Fruit fly (Drosophila melanogaster) whole organism, prepupa: ENCODE results near the gene CG14298.
A peak's percentile ranks its signal among the peaks of the same experiment; 100 is the strongest.

ENCODE experiments used
- Blimp-1 ChIP-seq: fragments of 200-800 bp; sonication (Bioruptor generic); optimal IDR thresholded peaks from 3 replicates; lab custom pipeline; 2017; ENCODE audit warnings: missing biosample characterization, missing genetic modification characterization, mild to moderate bottlenecking, moderate library complexity, missing genetic modification reagents
- CG10631 ChIP-seq: fragments of 200-800 bp; sonication (Bioruptor generic); optimal IDR thresholded peaks from 2 replicates; lab custom pipeline; 2016; ENCODE audit warnings: missing biosample characterization, missing genetic modification characterization
- CG11294 ChIP-seq: fragments of 200-800 bp; sonication (Bioruptor generic); IDR thresholded peaks from 2 replicates; pipeline ENCODE4 v1.3.6; 2022; ENCODE audit warnings: missing biosample characterization, missing genetic modification characterization
- CG11762 ChIP-seq: fragments of 200-800 bp; sonication (Bioruptor generic); optimal IDR thresholded peaks from 3 replicates; lab custom pipeline; 2016; ENCODE audit warnings: missing biosample characterization, missing genetic modification characterization; ENCODE audit not compliant: insufficient read depth
- CG15336 ChIP-seq: fragments of 200-800 bp; sonication (Bioruptor generic); IDR thresholded peaks from 2 replicates; pipeline ENCODE4 v1.3.6; 2022; ENCODE audit warnings: missing biosample characterization, missing genetic modification characterization
- CG1621 ChIP-seq: fragments of 200-800 bp; sonication (Bioruptor generic); optimal IDR thresholded peaks from 3 replicates; lab custom pipeline; 2018; ENCODE audit warnings: missing biosample characterization, mild to moderate bottlenecking, missing genetic modification characterization
- CG16779 ChIP-seq: fragments of 200-800 bp; sonication (Bioruptor generic); optimal IDR thresholded peaks from 3 replicates; lab custom pipeline; 2017; ENCODE audit warnings: missing biosample characterization, mild to moderate bottlenecking, missing genetic modification characterization
- CG3032 ChIP-seq: fragments of 200-800 bp; optimal IDR thresholded peaks from 2 replicates; lab custom pipeline; 2019; ENCODE audit warnings: missing biosample characterization, mild to moderate bottlenecking, missing genetic modification characterization, moderate library complexity
- CG31627 ChIP-seq: fragments of 200-800 bp; sonication (Bioruptor generic); optimal IDR thresholded peaks from 3 replicates; lab custom pipeline; 2016; ENCODE audit warnings: missing biosample characterization, missing genetic modification characterization
- CG32006 ChIP-seq: fragments of 200-800 bp; sonication (Bioruptor generic); optimal IDR thresholded peaks from 3 replicates; lab custom pipeline; 2017; ENCODE audit warnings: missing biosample characterization, mild to moderate bottlenecking, missing genetic modification characterization
- CG34406 ChIP-seq: fragments of 200-800 bp; sonication (Bioruptor generic); optimal IDR thresholded peaks from 3 replicates; lab custom pipeline; 2016; ENCODE audit warnings: missing biosample characterization, missing genetic modification characterization
- CG3919 ChIP-seq: fragments of 200-800 bp; sonication (Bioruptor generic); optimal IDR thresholded peaks from 3 replicates; lab custom pipeline; 2016; ENCODE audit warnings: missing biosample characterization, missing genetic modification characterization
- CG4318 ChIP-seq: fragments of 200-800 bp; sonication (Bioruptor generic); optimal IDR thresholded peaks from 3 replicates; lab custom pipeline; 2017; ENCODE audit warnings: missing biosample characterization, mild to moderate bottlenecking, missing genetic modification characterization
- CG6163 ChIP-seq: fragments of 200-800 bp; sonication (Bioruptor generic); IDR thresholded peaks from 3 replicates; pipeline ENCODE4 v1.3.6; 2022; ENCODE audit warnings: missing biosample characterization, missing genetic modification characterization
- CG6276 ChIP-seq: fragments of 200-800 bp; sonication (Bioruptor generic); optimal IDR thresholded peaks from 2 replicates; lab custom pipeline; 2017; ENCODE audit warnings: missing biosample characterization, mild to moderate bottlenecking, missing genetic modification characterization
- CG6792 ChIP-seq: fragments of 200-800 bp; sonication (Bioruptor generic); optimal IDR thresholded peaks from 3 replicates; lab custom pipeline; 2016; ENCODE audit warnings: missing biosample characterization, missing genetic modification characterization
- CG6854 ChIP-seq: fragments of 200-800 bp; sonication (Bioruptor generic); optimal IDR thresholded peaks from 2 replicates; lab custom pipeline; 2017; ENCODE audit warnings: missing biosample characterization, mild to moderate bottlenecking, missing genetic modification characterization
- CG8119 ChIP-seq: fragments of 200-800 bp; sonication (Bioruptor generic); IDR thresholded peaks from 3 replicates; pipeline ENCODE4 v1.3.6; 2022; ENCODE audit warnings: missing biosample characterization, missing genetic modification characterization
- CG8632 ChIP-seq: fragments of 200-800 bp; sonication (Bioruptor generic); optimal IDR thresholded peaks from 3 replicates; lab custom pipeline; 2016; ENCODE audit warnings: missing biosample characterization, missing genetic modification characterization
- CG9139 ChIP-seq: fragments of 200-800 bp; sonication (Bioruptor generic); optimal IDR thresholded peaks from 3 replicates; lab custom pipeline; 2017; ENCODE audit warnings: missing biosample characterization, mild to moderate bottlenecking, missing genetic modification characterization
- Eip75B ChIP-seq: fragments of 200-800 bp; sonication (Bioruptor generic); optimal IDR thresholded peaks from 3 replicates; lab custom pipeline; 2016; ENCODE audit warnings: missing biosample characterization, missing genetic modification characterization
- Eip78C ChIP-seq: fragments of 200-800 bp; sonication (Bioruptor generic); peaks from one replicate; lab custom pipeline; 2016; ENCODE audit warnings: missing biosample characterization, missing genetic modification characterization
- Eip93F ChIP-seq: fragments of 200-800 bp; sonication (Bioruptor generic); optimal IDR thresholded peaks from 2 replicates; lab custom pipeline; 2016; ENCODE audit warnings: missing biosample characterization, mild to moderate bottlenecking, missing genetic modification characterization
- Gug ChIP-seq: fragments of 200-800 bp; sonication (Bioruptor generic); IDR thresholded peaks from 2 replicates; pipeline ENCODE4 v1.3.6; 2022; ENCODE audit warnings: missing biosample characterization, missing genetic modification characterization
- Hr39 ChIP-seq: fragments of 200-800 bp; sonication (Bioruptor generic); optimal IDR thresholded peaks from 2 replicates; lab custom pipeline; 2016; ENCODE audit warnings: missing biosample characterization, missing genetic modification characterization
- Hr4 ChIP-seq: fragments of 200-800 bp; sonication (Bioruptor generic); optimal IDR thresholded peaks from 3 replicates; lab custom pipeline; 2016; ENCODE audit warnings: missing biosample characterization, missing genetic modification characterization
- Lpt ChIP-seq: fragments of 200-800 bp; sonication (Bioruptor generic); optimal IDR thresholded peaks from 3 replicates; lab custom pipeline; 2016; ENCODE audit warnings: missing biosample characterization, missing genetic modification characterization
- OdsH ChIP-seq: fragments of 200-800 bp; sonication (Bioruptor generic); optimal IDR thresholded peaks from 3 replicates; lab custom pipeline; 2016; ENCODE audit warnings: missing biosample characterization, missing genetic modification characterization
- Sox102F ChIP-seq: fragments of 200-800 bp; sonication (Bioruptor generic); optimal IDR thresholded peaks from 2 replicates; lab custom pipeline; 2016; ENCODE audit warnings: missing biosample characterization, mild to moderate bottlenecking, missing genetic modification characterization
- Sox14 ChIP-seq: fragments of 200-800 bp; sonication (Bioruptor generic); optimal IDR thresholded peaks from 3 replicates; lab custom pipeline; 2016; ENCODE audit warnings: missing biosample characterization, missing genetic modification characterization
- Sox15 ChIP-seq: fragments of 200-800 bp; sonication (Bioruptor generic); optimal IDR thresholded peaks from 3 replicates; lab custom pipeline; 2016; ENCODE audit warnings: missing biosample characterization, missing genetic modification characterization
- achi ChIP-seq: fragments of 200-800 bp; sonication (Bioruptor generic); optimal IDR thresholded peaks from 3 replicates; lab custom pipeline; 2016; ENCODE audit warnings: missing biosample characterization, missing genetic modification characterization
- acj6 ChIP-seq: fragments of 200-800 bp; sonication (Bioruptor generic); optimal IDR thresholded peaks from 3 replicates; lab custom pipeline; 2016; ENCODE audit warnings: missing biosample characterization, missing genetic modification characterization
- dac ChIP-seq: fragments of 200-800 bp; sonication (Bioruptor generic); optimal IDR thresholded peaks from 2 replicates; lab custom pipeline; 2017; ENCODE audit warnings: missing biosample characterization, mild to moderate bottlenecking, missing genetic modification characterization
- eg ChIP-seq: fragments of 200-800 bp; sonication (Bioruptor generic); IDR thresholded peaks from 3 replicates; pipeline ENCODE4 v1.3.6; 2022; ENCODE audit warnings: missing biosample characterization, missing genetic modification characterization
- esn ChIP-seq: fragments of 200-800 bp; sonication (Bioruptor generic); optimal IDR thresholded peaks from 2 replicates; lab custom pipeline; 2016; ENCODE audit warnings: missing biosample characterization, mild to moderate bottlenecking, missing genetic modification characterization, moderate library complexity
- fkh ChIP-seq: fragments of 200-800 bp; sonication (Bioruptor generic); optimal IDR thresholded peaks from 3 replicates; lab custom pipeline; 2017; ENCODE audit warnings: missing biosample characterization, mild to moderate bottlenecking, missing genetic modification characterization, moderate library complexity
- net ChIP-seq: fragments of 200-800 bp; sonication (Bioruptor generic); optimal IDR thresholded peaks from 3 replicates; lab custom pipeline; 2016; ENCODE audit warnings: missing biosample characterization, missing genetic modification characterization
- pdm3 ChIP-seq: fragments of 200-800 bp; sonication (Bioruptor generic); optimal IDR thresholded peaks from 3 replicates; lab custom pipeline; 2016; ENCODE audit warnings: missing biosample characterization, missing genetic modification characterization
- salr ChIP-seq, 2 experiments: fragments of 200-800 bp; sonication (Bioruptor generic); optimal IDR thresholded peaks; 3 replicates each; lab custom pipeline; 2016 to 2018; ENCODE audit warnings: missing biosample characterization in 2 of 2, missing genetic modification characterization in 2 of 2, mild to moderate bottlenecking in 1 of 2
- spab ChIP-seq: fragments of 200-800 bp; sonication (Bioruptor generic); optimal IDR thresholded peaks from 2 replicates; lab custom pipeline; 2017; ENCODE audit warnings: missing biosample characterization, mild to moderate bottlenecking, missing genetic modification characterization, missing genetic modification reagents
- ss ChIP-seq, 2 experiments: fragments of 200-800 bp; sonication (Bioruptor generic); optimal IDR thresholded peaks; 2 replicates in 1 of 2; 3 replicates in 1 of 2; lab custom pipeline; 2017 to 2018; ENCODE audit warnings: mild to moderate bottlenecking in 2 of 2, missing biosample characterization in 2 of 2, missing genetic modification characterization in 2 of 2, moderate library complexity in 1 of 2
- svp ChIP-seq: fragments of 200-800 bp; sonication (Bioruptor generic); peaks from one replicate; lab custom pipeline; 2016; ENCODE audit warnings: missing biosample characterization, missing genetic modification characterization
- topi ChIP-seq: fragments of 200-800 bp; sonication (Bioruptor generic); optimal IDR thresholded peaks from 3 replicates; lab custom pipeline; 2016; ENCODE audit warnings: missing biosample characterization, missing genetic modification characterization

CG14298 gene

dm6 chr3R:18905921-18906878 is 30.9 kb downstream of the CG14298 start, which contains the start of gene EndoA (continued):
- TF ChIP-seq achi (GFP tag; lab: Kevin White, UChicago) = peak; percentile 29
- TF ChIP-seq pdm3 = no peak
- TF ChIP-seq salr (GFP tag; optimal IDR thresholded peaks at IDR 0.05; lab: Kevin White, UChicago) = no peak
- TF ChIP-seq topi (GFP tag; lab: Kevin White, UChicago) = peak; percentile 13
- TF ChIP-seq Eip78C (GFP tag; lab: Kevin White, UChicago) = peak; percentile 71
- TF ChIP-seq eg = peak; percentile 54
- TF ChIP-seq CG31627 (GFP tag; lab: Kevin White, UChicago) = peak; percentile 11
- no peak for TF ChIP-seq fkh (GFP tag; lab: Kevin White, UChicago)
- peak; percentile 24 for TF ChIP-seq Eip75B (GFP tag; lab: Kevin White, UChicago)
- TF ChIP-seq CG6276 (GFP tag; lab: Kevin White, UChicago) = no peak
- peak; percentile 25 for TF ChIP-seq CG32006
- 0 out of 2 replicates have a peak, but pooled peaks have one; percentile 32 for TF ChIP-seq Gug (GFP tag; lab: Robert Waterston, UW)
- TF ChIP-seq CG4318 (GFP tag; lab: Kevin White, UChicago) = no peak
- no peak for TF ChIP-seq CG9139 (GFP tag; lab: Kevin White, UChicago)
- no peak for TF ChIP-seq net (GFP tag; lab: Kevin White, UChicago)
- TF ChIP-seq dac = no peak
- TF ChIP-seq Hr39 (GFP tag; lab: Kevin White, UChicago) = no peak
- peak; percentile 14; the same call in 1 of the 3 replicates for TF ChIP-seq CG6163 (GFP tag; lab: Robert Waterston, UW)
- peak; percentile 15; the same call in 1 of the 2 replicates for TF ChIP-seq CG15336 (GFP tag; lab: Robert Waterston, UW)
- TF ChIP-seq ss (GFP tag; optimal IDR thresholded peaks at IDR 0.05; lab: Kevin White, UChicago) = no peak
- TF ChIP-seq CG8632 = no peak
- TF ChIP-seq CG10631 (GFP tag; lab: Kevin White, UChicago) = peak; percentile 47
- no peak for TF ChIP-seq CG3032 (tag; lab: Kevin White, UChicago)
- no peak for TF ChIP-seq CG6792 (GFP tag; lab: Kevin White, UChicago)
- TF ChIP-seq CG8119 (GFP tag; lab: Robert Waterston, UW) = peak; percentile 43; the same call in 2 of the 3 replicates
- TF ChIP-seq CG11762 (GFP tag; lab: Kevin White, UChicago) = peak; percentile 14
- no peak for TF ChIP-seq spab (GFP tag; lab: Kevin White, UChicago)
- TF ChIP-seq Lpt (GFP tag; lab: Kevin White, UChicago) = no peak
- TF ChIP-seq CG16779 (tag; lab: Kevin White, UChicago) = no peak

dm6 chr3R:18910336-18910735 is 35.0 kb downstream of the CG14298 start:
- no peak for TF ChIP-seq CG3919 (GFP tag; lab: Kevin White, UChicago)
- no peak for TF ChIP-seq acj6 (GFP tag; lab: Kevin White, UChicago)
- TF ChIP-seq esn = no peak

dm6 chr3R:18910923-18911322 is 35.6 kb downstream of the CG14298 start:
- no peak for TF ChIP-seq achi (GFP tag; lab: Kevin White, UChicago)
- TF ChIP-seq svp (GFP tag; lab: Kevin White, UChicago) = peak; percentile 70
- peak; percentile 4 for TF ChIP-seq CG32006
- TF ChIP-seq CG34406 (GFP tag; lab: Kevin White, UChicago) = no peak
- TF ChIP-seq OdsH (GFP tag; lab: Kevin White, UChicago) = peak; percentile 8
- no peak for TF ChIP-seq CG8632
- no peak for TF ChIP-seq topi (GFP tag; lab: Kevin White, UChicago)
- no peak for TF ChIP-seq Sox102F (GFP tag; lab: Kevin White, UChicago)
- TF ChIP-seq Blimp-1 = no peak
- TF ChIP-seq CG11294 (GFP tag; lab: Robert Waterston, UW) = no peak
- no peak for TF ChIP-seq Eip93F (GFP tag; lab: Kevin White, UChicago)
- no peak for TF ChIP-seq CG8119 (GFP tag; lab: Robert Waterston, UW)
- no peak for TF ChIP-seq Sox15 (GFP tag; lab: Kevin White, UChicago)
- no peak for TF ChIP-seq Eip75B (GFP tag; lab: Kevin White, UChicago)
- no peak for TF ChIP-seq eg
- no peak for TF ChIP-seq Sox14 (GFP tag; lab: Kevin White, UChicago)
- no peak for TF ChIP-seq CG6854 (GFP tag; lab: Kevin White, UChicago)
- no peak for TF ChIP-seq Eip78C (GFP tag; lab: Kevin White, UChicago)
- TF ChIP-seq spab (GFP tag; lab: Kevin White, UChicago) = no peak
- no peak for TF ChIP-seq CG11762 (GFP tag; lab: Kevin White, UChicago)
- no peak for TF ChIP-seq Hr4
- no peak for TF ChIP-seq CG6276 (GFP tag; lab: Kevin White, UChicago)
- no peak for TF ChIP-seq CG3032 (tag; lab: Kevin White, UChicago)
- no peak for TF ChIP-seq CG1621 (tag; lab: Kevin White, UChicago)
